Worm (Caenorhabditis elegans) whole organism, midembryonic: ENCODE data around the gene srbc-37.
A peak's percentile ranks its signal among the peaks of the same experiment; 100 is the strongest.

Experiments
- T22C8.4 ChIP-seq: fragments of 200-800 bp; sonication (Bioruptor generic); IDR thresholded peaks from 2 replicates; pipeline ENCODE4 v1.3.6; 2022; ENCODE audit warnings: missing genetic modification characterization, missing compliant biosample characterization
- cog-1 ChIP-seq: sonication (generic microtip); optimal IDR thresholded peaks from 2 replicates; lab custom pipeline; 2016; ENCODE audit warnings: missing genetic modification characterization, missing compliant biosample characterization
- flt-1 ChIP-seq: fragments of 200-800 bp; sonication (Bioruptor generic); IDR thresholded peaks from 2 replicates; pipeline ENCODE4 v1.3.6; 2022; ENCODE audit warnings: missing genetic modification characterization, missing compliant biosample characterization
- klf-2 ChIP-seq: fragments of 200-800 bp; sonication (Bioruptor generic); conservative IDR thresholded peaks from 2 replicates; pipeline ENCODE4 v1.3.6; 2022; ENCODE audit warnings: missing genetic modification reagents, missing genetic modification characterization, missing compliant biosample characterization
- med-1 ChIP-seq: sonication (generic microtip); optimal IDR thresholded peaks from 2 replicates; lab custom pipeline; 2017; ENCODE audit warnings: missing genetic modification characterization, mild to moderate bottlenecking, missing compliant biosample characterization, antibody characterized with exemption, missing genetic modification reagents; ENCODE audit not compliant: insufficient read depth
- ref-1 ChIP-seq: fragments of 200-800 bp; sonication (Bioruptor generic); conservative IDR thresholded peaks from 2 replicates; pipeline ENCODE4 v1.3.6; 2022; ENCODE audit warnings: missing genetic modification reagents, missing genetic modification characterization, missing compliant biosample characterization
- tab-1 ChIP-seq: fragments of 200-800 bp; sonication (Bioruptor generic); IDR thresholded peaks from 2 replicates; pipeline ENCODE4 v1.3.6; 2022; ENCODE audit warnings: missing genetic modification characterization, missing compliant biosample characterization
- ztf-23 ChIP-seq: fragments of 200-800 bp; sonication (Bioruptor generic); IDR thresholded peaks from 2 replicates; pipeline ENCODE4 v1.3.6; 2022; ENCODE audit warnings: missing genetic modification reagents, missing genetic modification characterization, missing compliant biosample characterization
- ztf-29 ChIP-seq: fragments of 200-800 bp; sonication (Bioruptor generic); IDR thresholded peaks from 2 replicates; pipeline ENCODE4 v1.3.6; 2022; ENCODE audit warnings: missing genetic modification reagents, missing genetic modification characterization, missing compliant biosample characterization

The srbc-37 gene

DNA sequence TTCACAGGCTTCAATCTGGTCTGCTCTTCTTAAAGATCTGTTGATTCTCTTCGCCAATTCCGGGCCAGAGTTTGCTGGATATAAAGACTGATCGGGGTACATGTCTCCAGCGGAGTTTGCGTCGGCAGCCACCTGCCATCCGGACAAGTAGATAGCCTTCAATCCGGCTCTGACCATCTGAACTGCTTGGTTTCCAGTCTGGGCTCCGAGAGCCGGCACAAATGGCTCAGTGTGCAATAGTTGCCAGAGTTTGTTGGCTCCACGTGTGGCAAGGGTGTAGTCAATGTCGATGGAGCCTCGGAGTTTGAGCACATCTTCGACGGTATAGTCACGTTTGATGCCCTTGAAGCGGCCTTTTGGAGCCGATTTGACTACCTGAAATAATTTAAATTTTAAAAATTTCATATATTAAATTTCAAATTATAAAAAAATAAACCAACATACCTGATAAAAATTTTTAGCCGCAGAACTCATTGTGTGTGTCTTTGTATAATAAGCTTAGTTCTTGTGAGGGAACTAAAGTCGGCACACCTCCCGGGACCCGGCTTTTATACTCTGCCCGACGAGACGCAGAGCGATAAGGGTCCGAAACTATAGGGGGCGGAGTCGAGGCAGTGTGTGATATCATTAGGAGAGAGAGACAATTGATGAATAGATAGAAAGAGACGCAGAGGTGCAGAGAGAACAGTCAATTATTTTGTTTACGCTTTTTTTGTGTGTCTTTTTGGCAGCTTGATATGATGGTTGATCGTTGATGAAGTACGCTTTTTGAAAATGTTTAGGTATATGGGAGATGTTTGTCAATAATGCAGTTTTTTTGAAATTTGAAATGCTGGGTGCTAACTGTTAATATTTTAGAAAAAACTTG lies 25.4 kb downstream of the srbc-37 start, which contains the start of the genes icl-1 and srh-2:
Gene icl-1, minus strand, starts transcription at position 521 of the 868 bp plus-strand sequence.
Gene srh-2, plus strand, starts transcription at position 818 of the 868 bp plus-strand sequence.
- TF ChIP-seq med-1 (GFP tag; lab: Kevin White, UChicago) (no peak), ref-1 (GFP tag; lab: Robert Waterston, UW) (no peak), cog-1 (tag; lab: Kevin White, UChicago) (no peak), T22C8.4 (GFP tag; lab: Robert Waterston, UW) (no peak), ztf-29 (GFP tag; lab: Robert Waterston, UW) (no peak), flt-1 (GFP tag; lab: Robert Waterston, UW) (no peak), klf-2 (no peak), ztf-23 (GFP tag; lab: Robert Waterston, UW) (no peak), tab-1 (no peak)

DNA sequence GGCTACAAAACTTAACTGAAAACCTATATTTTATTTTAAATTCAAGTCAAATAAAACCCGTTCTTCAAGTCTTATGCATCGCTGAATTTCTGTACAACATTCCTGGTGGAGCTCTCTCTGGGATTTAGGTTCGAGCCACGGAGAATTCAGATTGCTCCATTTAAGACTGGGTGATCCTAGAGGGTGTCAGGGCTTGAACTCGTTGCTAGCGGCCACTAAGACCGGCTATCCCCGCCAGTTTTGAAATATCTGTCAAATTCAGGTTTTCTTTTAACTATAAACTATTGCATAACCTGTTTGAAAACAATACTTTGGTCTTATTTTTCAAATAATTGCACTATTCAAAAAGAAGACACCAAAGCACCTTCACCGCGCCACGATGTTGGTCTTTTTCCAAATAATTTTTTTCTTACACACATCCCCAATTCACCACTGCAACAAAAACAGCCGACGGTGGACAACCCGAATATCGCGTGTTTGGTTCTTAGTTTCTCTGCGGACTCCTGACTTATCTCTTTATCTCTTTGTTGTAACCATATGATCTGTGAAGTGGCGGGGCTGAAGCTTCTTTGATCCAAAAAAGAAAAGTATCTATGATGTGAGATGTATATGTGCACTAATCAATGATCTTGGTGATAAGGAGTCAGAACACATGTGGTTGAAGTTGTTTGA lies 26.6 kb downstream of the srbc-37 start:
- TF ChIP-seq klf-2: no peak
- no peak for TF ChIP-seq cog-1 (tag; lab: Kevin White, UChicago)

DNA sequence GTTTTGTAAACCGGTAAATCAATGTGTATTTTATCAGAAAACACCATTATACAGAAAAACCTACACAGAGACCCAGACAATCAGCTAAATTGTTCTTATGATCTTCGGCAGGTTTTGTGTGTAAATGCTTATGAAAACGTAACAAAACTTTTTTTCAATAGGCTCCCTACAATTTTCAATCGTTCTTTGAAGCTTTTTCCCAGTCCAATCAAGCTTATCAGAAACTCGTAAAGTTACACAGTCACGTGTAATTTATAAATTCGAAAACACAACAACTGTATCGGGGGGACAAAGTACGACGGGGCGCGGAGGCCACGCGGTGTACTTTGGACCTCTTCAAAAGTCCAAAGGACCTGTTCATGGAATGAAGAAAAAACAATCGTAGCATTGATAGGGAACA lies 27.9 kb downstream of the srbc-37 start:
- TF ChIP-seq tab-1: no peak
- no peak for TF ChIP-seq med-1 (GFP tag; lab: Kevin White, UChicago)
- no peak for TF ChIP-seq ztf-23 (GFP tag; lab: Robert Waterston, UW)
- no peak for TF ChIP-seq klf-2
- TF ChIP-seq ztf-29 (GFP tag; lab: Robert Waterston, UW): no peak
- TF ChIP-seq cog-1 (tag; lab: Kevin White, UChicago): no peak
- TF ChIP-seq T22C8.4 (GFP tag; lab: Robert Waterston, UW): no peak

DNA sequence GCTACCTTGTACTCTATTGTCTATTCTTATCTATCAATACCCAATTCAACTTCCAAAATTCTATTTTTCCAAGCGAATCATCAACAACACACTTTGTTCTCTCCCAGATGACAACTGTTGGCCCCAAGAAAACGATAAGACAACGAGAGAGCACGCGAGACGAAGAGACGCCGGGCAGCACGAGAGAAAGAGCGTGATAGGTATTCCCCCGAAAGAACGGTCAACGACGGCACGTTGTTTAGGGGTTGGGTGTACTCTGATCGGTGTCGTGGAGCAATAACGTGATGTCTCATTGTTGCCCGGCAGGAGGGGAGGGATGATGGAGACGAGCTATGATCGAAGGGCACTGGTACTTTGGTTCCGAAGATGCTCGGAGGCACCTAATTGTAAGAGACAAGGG lies 29.0 kb downstream of the srbc-37 start:
- TF ChIP-seq ztf-29 (GFP tag; lab: Robert Waterston, UW): no peak
- TF ChIP-seq cog-1 (tag; lab: Kevin White, UChicago): peak; percentile 50

DNA sequence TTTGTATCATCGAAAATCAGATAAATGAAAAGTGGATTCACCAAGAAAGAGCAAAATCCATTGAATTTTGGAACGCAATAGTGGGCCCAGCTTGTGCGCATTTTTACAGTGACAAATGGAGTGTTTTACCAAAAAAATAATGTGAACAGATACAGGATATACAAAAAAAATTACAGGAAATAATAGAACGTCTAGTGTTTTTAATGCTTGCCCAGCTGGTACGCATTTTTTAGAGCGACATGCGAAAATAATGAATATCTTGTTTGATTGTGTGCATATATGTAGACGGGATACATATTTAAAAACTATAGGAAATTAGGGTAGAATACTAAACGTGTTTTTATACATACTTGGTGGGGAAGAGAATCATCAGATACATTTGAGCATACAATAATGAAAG lies 33.8 kb downstream of the srbc-37 start, which contains the start of gene srj-25:
Gene srj-25, minus strand, starts transcription at position 101 of the 400 bp plus-strand sequence.
- no peak for TF ChIP-seq T22C8.4 (GFP tag; lab: Robert Waterston, UW)
- no peak for TF ChIP-seq ztf-29 (GFP tag; lab: Robert Waterston, UW)
- no peak for TF ChIP-seq klf-2
- TF ChIP-seq med-1 (GFP tag; lab: Kevin White, UChicago): no peak
- TF ChIP-seq ztf-23 (GFP tag; lab: Robert Waterston, UW): no peak
- no peak for TF ChIP-seq cog-1 (tag; lab: Kevin White, UChicago)
- TF ChIP-seq flt-1 (GFP tag; lab: Robert Waterston, UW): no peak
- TF ChIP-seq tab-1: no peak
- no peak for TF ChIP-seq ref-1 (GFP tag; lab: Robert Waterston, UW)

DNA sequence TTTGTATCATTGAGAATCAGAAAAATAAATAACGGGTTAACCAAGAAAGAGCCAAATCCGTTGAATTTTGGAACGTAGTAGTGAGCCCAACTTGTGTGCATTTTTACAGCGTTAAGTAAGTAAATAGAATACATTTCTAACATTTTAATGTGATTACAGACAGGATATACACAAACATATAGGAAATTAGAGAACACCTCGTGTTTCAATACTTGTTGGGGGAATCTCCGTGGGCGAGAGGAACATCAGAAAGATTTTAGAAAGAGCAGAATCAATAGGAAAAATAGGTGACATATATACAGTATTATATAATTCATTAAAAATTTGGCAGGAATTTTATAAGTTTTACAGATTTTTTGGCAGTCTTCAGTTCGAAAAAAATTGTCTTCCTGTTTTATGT lies 36.4 kb downstream of the srbc-37 start, which contains the start of gene srj-24:
Gene srj-24, minus strand, starts transcription at position 101 of the 400 bp plus-strand sequence.
- no peak for TF ChIP-seq tab-1
- no peak for TF ChIP-seq klf-2
- TF ChIP-seq ztf-23 (GFP tag; lab: Robert Waterston, UW): no peak
- TF ChIP-seq med-1 (GFP tag; lab: Kevin White, UChicago): no peak
- TF ChIP-seq ref-1 (GFP tag; lab: Robert Waterston, UW): no peak
- TF ChIP-seq flt-1 (GFP tag; lab: Robert Waterston, UW): no peak
- no peak for TF ChIP-seq cog-1 (tag; lab: Kevin White, UChicago)
- no peak for TF ChIP-seq ztf-29 (GFP tag; lab: Robert Waterston, UW)
- TF ChIP-seq T22C8.4 (GFP tag; lab: Robert Waterston, UW): no peak

DNA sequence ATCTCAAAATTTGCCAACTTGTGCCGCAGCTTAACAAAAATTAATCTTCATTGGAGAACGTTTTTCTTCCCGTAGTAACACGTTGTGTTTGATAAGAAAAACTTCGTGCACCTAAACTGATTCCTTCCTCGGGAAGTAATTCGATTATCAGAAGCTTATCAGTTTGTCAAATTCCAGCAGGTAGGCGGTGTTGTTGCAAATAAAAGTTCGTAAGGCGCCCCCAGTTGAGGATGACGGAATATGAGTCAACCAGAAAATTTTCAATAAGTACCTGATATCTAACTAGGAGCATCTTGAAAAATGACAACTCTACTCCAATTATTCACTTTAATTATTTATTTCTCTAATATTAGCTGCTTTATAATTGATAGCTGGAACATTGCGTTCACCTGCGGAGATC lies 39.5 kb downstream of the srbc-37 start, which contains the start of gene C05E4.7:
Gene C05E4.7, plus strand, starts transcription at position 301 of the 400 bp plus-strand sequence.
- no peak for TF ChIP-seq cog-1 (tag; lab: Kevin White, UChicago)
- TF ChIP-seq tab-1: no peak
- TF ChIP-seq klf-2: no peak
- TF ChIP-seq T22C8.4 (GFP tag; lab: Robert Waterston, UW): no peak
- TF ChIP-seq med-1 (GFP tag; lab: Kevin White, UChicago): no peak
- TF ChIP-seq flt-1 (GFP tag; lab: Robert Waterston, UW): no peak
- TF ChIP-seq ref-1 (GFP tag; lab: Robert Waterston, UW): no peak
- no peak for TF ChIP-seq ztf-29 (GFP tag; lab: Robert Waterston, UW)
- TF ChIP-seq ztf-23 (GFP tag; lab: Robert Waterston, UW): no peak

DNA sequence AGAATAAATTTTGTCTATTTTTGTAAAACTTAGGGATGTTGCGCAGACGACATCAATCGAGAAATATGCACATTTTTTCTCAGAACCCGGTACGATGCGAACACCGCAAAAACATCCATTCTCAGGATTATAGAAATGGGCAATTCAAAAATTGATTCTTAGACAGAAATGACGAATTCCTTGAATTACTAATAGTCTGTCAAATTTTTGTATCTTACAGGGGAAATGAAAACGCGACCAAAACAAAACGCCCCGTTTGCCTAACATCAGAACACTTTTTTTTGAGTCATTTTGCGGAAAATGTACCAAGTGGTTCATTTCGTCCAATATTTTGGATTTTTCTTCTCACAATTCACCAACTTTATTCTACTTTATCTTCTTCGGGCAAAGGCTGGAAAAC lies 41.0 kb downstream of the srbc-37 start, which contains the start of gene str-134:
Gene str-134, plus strand, starts transcription at position 301 of the 400 bp plus-strand sequence.
- no peak for TF ChIP-seq med-1 (GFP tag; lab: Kevin White, UChicago)
- TF ChIP-seq flt-1 (GFP tag; lab: Robert Waterston, UW): no peak
- TF ChIP-seq ztf-23 (GFP tag; lab: Robert Waterston, UW): no peak
- TF ChIP-seq tab-1: no peak

DNA sequence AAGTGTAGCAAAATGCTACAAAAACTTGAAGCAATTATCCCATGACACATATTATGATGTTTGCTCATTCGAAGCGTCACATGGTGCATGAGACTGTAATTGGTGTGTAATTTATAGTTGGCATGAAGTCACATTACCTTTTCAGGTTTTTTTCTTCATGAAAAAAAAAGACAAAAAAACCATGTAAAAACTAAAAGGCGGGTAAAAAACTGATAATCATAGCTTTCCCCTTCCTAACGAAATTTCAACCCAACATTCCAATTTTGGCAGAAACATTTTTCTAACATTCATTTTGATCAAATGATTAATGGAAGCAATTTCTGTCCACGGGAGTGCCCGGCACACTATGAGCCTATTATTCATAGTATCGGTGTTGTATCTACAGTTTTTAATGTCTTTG lies 45.7 kb downstream of the srbc-37 start, which contains the start of gene sri-4:
Gene sri-4, plus strand, starts transcription at position 301 of the 400 bp plus-strand sequence.
- TF ChIP-seq med-1 (GFP tag; lab: Kevin White, UChicago): no peak
